Worm (Caenorhabditis elegans) whole organism, young adult: ENCODE data around the gene gcc-2.

ENCODE experiments used
- die-1 ChIP-seq: sonication (generic microtip); optimal IDR thresholded peaks from 2 replicates; lab custom pipeline; 2016; ENCODE audit warnings: missing genotype, mild to moderate bottlenecking, missing genetic modification characterization, missing compliant biosample characterization
- egrh-3 ChIP-seq: fragments of 200-800 bp; sonication (Bioruptor generic); IDR thresholded peaks from 2 replicates; pipeline ENCODE4 v1.3.6; 2022; ENCODE audit warnings: missing genetic modification reagents, missing genetic modification characterization, missing compliant biosample characterization
- tlf-1 ChIP-seq: fragments of 200-800 bp; sonication (Bioruptor generic); optimal IDR thresholded peaks from 2 replicates; lab custom pipeline; 2018; ENCODE audit warnings: mild to moderate bottlenecking, missing genetic modification characterization, missing compliant biosample characterization

ce11 chrIII:9780254-9780653 lies 18.3 kb upstream of the gcc-2 start, which contains the start of gene sqv-3:
- no peak for TF ChIP-seq die-1 (tag; lab: Kevin White, UChicago)
- no peak for TF ChIP-seq tlf-1 (GFP tag; lab: Kevin White, UChicago)
- no peak for TF ChIP-seq egrh-3 (GFP tag; lab: Robert Waterston, UW)
